Worm (Caenorhabditis elegans) whole organism, young adult: ENCODE data around the gene Y22D7AL.3.

Source experiments
- K11D2.4 ChIP-seq: fragments of 200-800 bp; sonication (Bioruptor generic); IDR thresholded peaks from 2 replicates; pipeline ENCODE4 v1.3.6; 2022; ENCODE audit warnings: missing genetic modification reagents, missing genetic modification characterization, missing compliant biosample characterization
- attf-6 ChIP-seq: fragments of 200-800 bp; sonication (Bioruptor generic); IDR thresholded peaks from 2 replicates; pipeline ENCODE4 v1.3.6; 2022; ENCODE audit warnings: missing genetic modification reagents, missing genetic modification characterization, missing compliant biosample characterization
- madf-6 ChIP-seq: fragments of 200-800 bp; sonication (Bioruptor generic); IDR thresholded peaks from 2 replicates; pipeline ENCODE4 v1.3.6; 2022; ENCODE audit warnings: missing genetic modification reagents, missing genetic modification characterization, missing compliant biosample characterization
- nhr-80 ChIP-seq: sonication (generic microtip); optimal IDR thresholded peaks from 2 replicates; lab custom pipeline; 2016; ENCODE audit warnings: missing genetic modification characterization, missing compliant biosample characterization
- pha-4 ChIP-seq: fragments of 150-350 bp; sonication (generic microtip); optimal IDR thresholded peaks from 2 replicates; lab custom pipeline; 2014; ENCODE audit warnings: missing biosample characterization, missing genetic modification reagents, missing genetic modification characterization
- ztf-22 ChIP-seq: fragments of 200-800 bp; sonication (Bioruptor generic); optimal IDR thresholded peaks from 2 replicates; lab custom pipeline; 2018; ENCODE audit warnings: mild to moderate bottlenecking, missing genetic modification characterization, moderate library complexity, missing compliant biosample characterization

DNA sequence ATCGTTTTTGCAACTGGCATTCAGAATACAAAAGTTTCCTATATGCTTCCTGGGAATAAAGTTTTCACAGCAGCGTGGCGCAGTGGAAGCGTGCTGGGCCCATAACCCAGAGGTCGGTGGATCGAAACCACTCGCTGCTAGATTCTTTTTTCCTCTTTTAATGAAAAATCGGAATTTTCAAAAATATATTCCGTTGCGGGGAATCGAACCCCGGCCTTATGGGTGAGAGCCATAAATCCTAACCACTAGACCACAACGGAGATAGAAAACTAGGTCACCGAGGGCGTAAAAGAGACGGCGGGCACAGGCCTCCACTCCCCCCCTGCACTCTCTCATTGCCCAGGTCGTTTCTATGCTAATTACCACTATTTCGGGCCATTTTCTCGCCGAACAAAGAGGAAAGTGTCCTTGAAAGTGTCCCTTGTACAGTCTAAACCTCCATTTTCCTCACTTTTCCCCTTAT lies 36.7 kb upstream of the Y22D7AL.3 start, which contains the start of gene Y22D7AL.6:
- TF ChIP-seq nhr-80 (tag; lab: Kevin White, UChicago) = no peak
- peak; percentile 57; the same call in 1 of the 2 replicates for TF ChIP-seq K11D2.4
- TF ChIP-seq pha-4 = no peak
- TF ChIP-seq ztf-22 (GFP tag; lab: Kevin White, UChicago) = no peak
- TF ChIP-seq madf-6 (GFP tag; lab: Robert Waterston, UW) = peak; percentile 55
- 0 out of 2 replicates have a peak, but pooled peaks have one; percentile 32 for TF ChIP-seq attf-6 (GFP tag; lab: Robert Waterston, UW)
